Worm (Caenorhabditis elegans) whole organism, L3 larva: Measurements from ENCODE around the gene C16A3.2.

Source experiments
- R02D3.7 ChIP-seq: fragments of 150-350 bp; optimal IDR thresholded peaks from 2 replicates; lab custom pipeline; 2014; ENCODE audit warnings: missing biosample characterization, missing genetic modification characterization
- ZK546.5 ChIP-seq: sonication (generic microtip); optimal IDR thresholded peaks from 2 replicates; lab custom pipeline; 2017; ENCODE audit warnings: missing biosample characterization, missing genetic modification characterization
- aly-2 ChIP-seq: fragments of 150-350 bp; optimal IDR thresholded peaks from 2 replicates; lab custom pipeline; 2014; ENCODE audit warnings: missing biosample characterization, missing genetic modification characterization
- ama-1 ChIP-seq: fragments of 150-350 bp; optimal IDR thresholded peaks from 2 replicates; lab custom pipeline; 2018
- ceh-16 ChIP-seq: sonication (generic microtip); optimal IDR thresholded peaks from 2 replicates; lab custom pipeline; 2017; ENCODE audit warnings: missing biosample characterization, missing genetic modification characterization
- ceh-28 ChIP-seq: fragments of 150-350 bp; optimal IDR thresholded peaks from 2 replicates; lab custom pipeline; 2014; ENCODE audit warnings: missing biosample characterization, missing genetic modification reagents, missing genetic modification characterization
- ceh-82 ChIP-seq: fragments of 150-350 bp; optimal IDR thresholded peaks from 2 replicates; lab custom pipeline; 2014; ENCODE audit warnings: missing biosample characterization, missing genetic modification characterization
- ceh-9 ChIP-seq: sonication (generic microtip); optimal IDR thresholded peaks from 2 replicates; lab custom pipeline; 2018; ENCODE audit warnings: missing biosample characterization, missing genetic modification characterization
- daf-12 ChIP-seq: fragments of 150-350 bp; optimal IDR thresholded peaks from 2 replicates; lab custom pipeline; 2014; ENCODE audit warnings: missing biosample characterization, missing genetic modification reagents, missing genetic modification characterization
- egl-27 ChIP-seq: sonication (generic microtip); optimal IDR thresholded peaks from 4 replicates; lab custom pipeline; 2017; ENCODE audit warnings: missing biosample characterization, missing genetic modification reagents, missing genetic modification characterization
- egl-5 ChIP-seq: fragments of 150-350 bp; optimal IDR thresholded peaks from 2 replicates; lab custom pipeline; 2017; ENCODE audit warnings: missing biosample characterization, missing genetic modification reagents, missing genetic modification characterization, inconsistent platforms
- elt-1 ChIP-seq: fragments of 150-350 bp; optimal IDR thresholded peaks from 2 replicates; lab custom pipeline; 2014; ENCODE audit warnings: missing biosample characterization, missing genetic modification characterization
- elt-2 ChIP-seq: sonication (generic microtip); optimal IDR thresholded peaks from 2 replicates; lab custom pipeline; 2016; ENCODE audit warnings: missing genetic modification reagents, mild to moderate bottlenecking, missing genetic modification characterization, missing compliant biosample characterization
- elt-3 ChIP-seq, 3 experiments: fragments of 150-350 bp in 1 of 3; sonication (generic microtip) in 2 of 3; optimal IDR thresholded peaks; 2 replicates in 2 of 3; 4 replicates in 1 of 3; lab custom pipeline; 2014 to 2017; ENCODE audit warnings: missing biosample characterization in 3 of 3, missing genetic modification characterization in 3 of 3
- eor-1 ChIP-seq, 2 experiments: fragments of 150-350 bp; optimal IDR thresholded peaks; 2 replicates each; lab custom pipeline; 2014 to 2018; ENCODE audit warnings: missing biosample characterization in 2 of 2, missing genetic modification characterization in 2 of 2
- fkh-10 ChIP-seq: sonication (generic microtip); optimal IDR thresholded peaks from 2 replicates; lab custom pipeline; 2017; ENCODE audit warnings: missing biosample characterization, missing genetic modification reagents, missing genetic modification characterization
- fkh-2 ChIP-seq: fragments of 150-350 bp; optimal IDR thresholded peaks from 2 replicates; lab custom pipeline; 2014; ENCODE audit warnings: missing biosample characterization, missing genetic modification reagents, missing genetic modification characterization
- fos-1 ChIP-seq: fragments of 150-350 bp; optimal IDR thresholded peaks from 2 replicates; lab custom pipeline; 2014; ENCODE audit warnings: missing biosample characterization, missing genetic modification characterization
- hmg-11 ChIP-seq: sonication (generic microtip); optimal IDR thresholded peaks from 2 replicates; lab custom pipeline; 2016; ENCODE audit warnings: missing genetic modification characterization, missing compliant biosample characterization
- jun-1 ChIP-seq: fragments of 150-350 bp; optimal IDR thresholded peaks from 2 replicates; lab custom pipeline; 2014; ENCODE audit warnings: missing biosample characterization, missing genetic modification reagents, missing genetic modification characterization
- lin-15B ChIP-seq: fragments of 150-350 bp; optimal IDR thresholded peaks from 2 replicates; lab custom pipeline; 2014; ENCODE audit warnings: missing biosample characterization, missing genetic modification characterization
- lin-39 ChIP-seq: fragments of 150-350 bp; optimal IDR thresholded peaks from 2 replicates; lab custom pipeline; 2018; ENCODE audit warnings: missing biosample characterization, missing genetic modification reagents, missing genetic modification characterization
- lsy-12 ChIP-seq: sonication (generic microtip); optimal IDR thresholded peaks from 2 replicates; lab custom pipeline; 2016; ENCODE audit warnings: mild to moderate bottlenecking, missing genetic modification characterization, missing compliant biosample characterization
- mdl-1 ChIP-seq: fragments of 150-350 bp; optimal IDR thresholded peaks from 2 replicates; lab custom pipeline; 2014; ENCODE audit warnings: missing biosample characterization, missing genetic modification characterization
- mml-1 ChIP-seq: fragments of 150-350 bp; sonication (generic microtip); optimal IDR thresholded peaks from 3 replicates; lab custom pipeline; 2014; ENCODE audit warnings: missing biosample characterization, missing genetic modification characterization
- nfya-1 ChIP-seq: sonication (generic microtip); optimal IDR thresholded peaks from 2 replicates; lab custom pipeline; 2017; ENCODE audit warnings: missing genetic modification characterization, mild to moderate bottlenecking, missing compliant biosample characterization, antibody characterized with exemption, moderate library complexity; ENCODE audit not compliant: insufficient read depth
- nhr-11 ChIP-seq: fragments of 150-350 bp; optimal IDR thresholded peaks from 2 replicates; lab custom pipeline; 2014; ENCODE audit warnings: missing biosample characterization, missing genetic modification characterization
- nhr-12 ChIP-seq: fragments of 150-350 bp; optimal IDR thresholded peaks from 2 replicates; lab custom pipeline; 2014; ENCODE audit warnings: missing biosample characterization, missing genetic modification characterization
- nhr-23 ChIP-seq: fragments of 150-350 bp; optimal IDR thresholded peaks from 2 replicates; lab custom pipeline; 2014; ENCODE audit warnings: missing biosample characterization, missing genetic modification reagents, missing genetic modification characterization
- nhr-237 ChIP-seq: fragments of 150-350 bp; optimal IDR thresholded peaks from 2 replicates; lab custom pipeline; 2014; ENCODE audit warnings: missing biosample characterization, missing genetic modification characterization
- nhr-25 ChIP-seq: sonication (generic microtip); optimal IDR thresholded peaks from 2 replicates; lab custom pipeline; 2017; ENCODE audit warnings: missing biosample characterization, missing genetic modification characterization
- nhr-28 ChIP-seq: fragments of 150-350 bp; optimal IDR thresholded peaks from 2 replicates; lab custom pipeline; 2014; ENCODE audit warnings: missing biosample characterization, missing genetic modification characterization
- nhr-43 ChIP-seq: sonication (generic microtip); optimal IDR thresholded peaks from 2 replicates; lab custom pipeline; 2016; ENCODE audit warnings: mild to moderate bottlenecking, missing genetic modification characterization, missing compliant biosample characterization; ENCODE audit not compliant: poor library complexity, severe bottlenecking
- nhr-67 ChIP-seq: fragments of 150-350 bp; optimal IDR thresholded peaks from 2 replicates; lab custom pipeline; 2014; ENCODE audit warnings: missing biosample characterization, missing genetic modification characterization
- nhr-76 ChIP-seq: fragments of 150-350 bp; sonication (generic microtip); optimal IDR thresholded peaks from 5 replicates; lab custom pipeline; 2014; ENCODE audit warnings: missing biosample characterization, missing genetic modification characterization
- nhr-77 ChIP-seq: fragments of 150-350 bp; optimal IDR thresholded peaks from 2 replicates; lab custom pipeline; 2014; ENCODE audit warnings: missing biosample characterization, missing genetic modification characterization
- pha-4 ChIP-seq: fragments of 150-350 bp; optimal IDR thresholded peaks from 2 replicates; lab custom pipeline; 2014; ENCODE audit warnings: missing biosample characterization, missing genetic modification reagents, missing genetic modification characterization
- pqm-1 ChIP-seq: fragments of 150-350 bp; optimal IDR thresholded peaks from 2 replicates; lab custom pipeline; 2017; ENCODE audit warnings: missing biosample characterization, missing genetic modification characterization, inconsistent platforms
- sea-2 ChIP-seq: fragments of 150-350 bp; sonication (generic microtip); optimal IDR thresholded peaks from 4 replicates; lab custom pipeline; 2014; ENCODE audit warnings: missing biosample characterization, missing genetic modification reagents, missing genetic modification characterization
- skn-1 ChIP-seq: fragments of 150-350 bp; optimal IDR thresholded peaks from 2 replicates; lab custom pipeline; 2014; ENCODE audit warnings: missing biosample characterization, missing genetic modification characterization
- snpc-4 ChIP-seq: fragments of 150-350 bp; optimal IDR thresholded peaks from 2 replicates; lab custom pipeline; 2014; ENCODE audit warnings: missing biosample characterization, missing genetic modification characterization
- tbx-2 ChIP-seq: sonication (generic microtip); optimal IDR thresholded peaks from 2 replicates; lab custom pipeline; 2016; ENCODE audit warnings: mild to moderate bottlenecking, missing genetic modification characterization, missing compliant biosample characterization
- unc-39 ChIP-seq: sonication (generic microtip); optimal IDR thresholded peaks from 4 replicates; lab custom pipeline; 2017; ENCODE audit warnings: missing biosample characterization, missing genetic modification characterization
- unc-62 ChIP-seq: fragments of 150-350 bp; sonication (generic microtip); optimal IDR thresholded peaks from 4 replicates; lab custom pipeline; 2014; ENCODE audit warnings: missing biosample characterization, missing genetic modification reagents, missing genetic modification characterization
- zag-1 ChIP-seq: fragments of 150-350 bp; optimal IDR thresholded peaks from 2 replicates; lab custom pipeline; 2014; ENCODE audit warnings: missing biosample characterization, missing genetic modification characterization
- ztf-11 ChIP-seq: fragments of 150-350 bp; optimal IDR thresholded peaks from 2 replicates; lab custom pipeline; 2014; ENCODE audit warnings: missing biosample characterization, missing genetic modification characterization
- ztf-4 ChIP-seq: fragments of 150-350 bp; optimal IDR thresholded peaks from 2 replicates; lab custom pipeline; 2014; ENCODE audit warnings: missing biosample characterization, missing genetic modification characterization

C16A3.2 gene

ce11 chrIII:6419409-6419944, 29.8 kb downstream of the C16A3.2 start, which contains the start of gene atgl-1:
TSS of gene atgl-1 (minus strand) at chrIII:6419459.
- TF ChIP-seq snpc-4 (tag; lab: Kevin White, UChicago) (no peak), lin-39 (tag; lab: Kevin White, UChicago) (no peak), nhr-11 (tag; lab: Kevin White, UChicago) (no peak), ama-1 (lab: Kevin White, UChicago) (peak; percentile 17), nhr-25 (tag; lab: Kevin White, UChicago) (peak; percentile 24)

DNA sequence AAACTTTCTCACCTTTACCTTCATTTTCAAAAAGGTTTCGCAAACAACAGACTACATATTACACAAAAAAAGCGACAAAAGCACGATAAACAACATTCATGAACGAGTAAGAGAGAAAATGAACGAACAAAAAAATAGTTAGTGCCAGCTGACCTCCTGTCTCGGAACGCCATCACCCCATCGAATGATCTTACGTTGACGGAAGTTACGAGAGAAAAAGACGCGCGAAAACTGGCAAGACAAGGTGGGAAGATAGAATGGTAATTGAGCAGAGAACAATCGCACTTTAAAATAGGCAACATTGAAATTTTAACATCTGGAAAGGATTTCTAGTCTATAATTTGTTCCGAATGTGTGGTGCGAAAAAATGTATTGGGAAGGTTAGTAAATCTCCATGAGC, 30.6 kb downstream of the C16A3.2 start:
- TF ChIP-seq snpc-4 (tag; lab: Kevin White, UChicago) (peak; percentile 30), nhr-43 (peak; percentile 12), nhr-76 (no peak), pha-4 (peak; percentile 28), egl-5 (tag; lab: Kevin White, UChicago) (peak; percentile 32), elt-2 (tag; lab: Kevin White, UChicago) (no peak), nfya-1 (tag; lab: Kevin White, UChicago) (peak; percentile 10), ama-1 (lab: Kevin White, UChicago) (peak; percentile 42), nhr-25 (tag; lab: Kevin White, UChicago) (peak; percentile 61), nhr-23 (tag; lab: Kevin White, UChicago) (peak; percentile 34)

ce11 chrIII:6420995-6421404, 31.4 kb downstream of the C16A3.2 start:
- TF ChIP-seq unc-39 (tag; lab: Kevin White, UChicago): no peak
- TF ChIP-seq R02D3.7 (tag; lab: Kevin White, UChicago): peak; percentile 65
- TF ChIP-seq pha-4: peak; percentile 60
- peak in 2 of 3 experiments; percentile 19 to 34 for TF ChIP-seq elt-3 (tag; optimal IDR thresholded peaks at IDR 0.05; lab: Kevin White, UChicago)
- TF ChIP-seq tbx-2 (tag; lab: Kevin White, UChicago): peak; percentile 79
- TF ChIP-seq egl-27 (tag; lab: Kevin White, UChicago): peak; percentile 63
- peak; percentile 22 for TF ChIP-seq ceh-82 (tag; lab: Kevin White, UChicago)
- peak; percentile 66 for TF ChIP-seq hmg-11 (tag; lab: Kevin White, UChicago)
- TF ChIP-seq nhr-12 (tag; lab: Kevin White, UChicago): no peak
- TF ChIP-seq nhr-76: no peak
- TF ChIP-seq eor-1 (tag; optimal IDR thresholded peaks at IDR 0.05; lab: Kevin White, UChicago): peak in 1 of 2 experiments; percentile 21
- no peak for TF ChIP-seq fos-1 (tag; lab: Kevin White, UChicago)
- TF ChIP-seq snpc-4 (tag; lab: Kevin White, UChicago): peak; percentile 35
- peak; percentile 92 for TF ChIP-seq elt-2 (tag; lab: Kevin White, UChicago)
- TF ChIP-seq nhr-77 (tag; lab: Kevin White, UChicago): peak; percentile 30
- peak; percentile 30 for TF ChIP-seq nhr-11 (tag; lab: Kevin White, UChicago)
- no peak for TF ChIP-seq ztf-4 (tag; lab: Kevin White, UChicago)
- TF ChIP-seq nhr-23 (tag; lab: Kevin White, UChicago): peak; percentile 97
- TF ChIP-seq nhr-25 (tag; lab: Kevin White, UChicago): peak; percentile 92
- no peak for TF ChIP-seq ZK546.5 (tag; lab: Kevin White, UChicago)
- peak; percentile 53 for TF ChIP-seq unc-62 (GFP tag; lab: Kevin White, UChicago)
- TF ChIP-seq ceh-9 (tag; lab: Kevin White, UChicago): no peak
- no peak for TF ChIP-seq zag-1 (tag; lab: Kevin White, UChicago)
- peak; percentile 50 for TF ChIP-seq lin-15B (tag; lab: Kevin White, UChicago)
- TF ChIP-seq nfya-1 (tag; lab: Kevin White, UChicago): peak; percentile 78
- TF ChIP-seq ztf-11 (tag; lab: Kevin White, UChicago): no peak
- no peak for TF ChIP-seq nhr-67 (tag; lab: Kevin White, UChicago)
- peak; percentile 95 for TF ChIP-seq mdl-1
- TF ChIP-seq sea-2 (GFP tag; lab: Kevin White, UChicago): no peak
- peak; percentile 76 for TF ChIP-seq skn-1 (tag; lab: Kevin White, UChicago)
- TF ChIP-seq ama-1 (lab: Kevin White, UChicago): peak; percentile 75
- TF ChIP-seq fkh-10 (GFP tag; lab: Kevin White, UChicago): no peak
- no peak for TF ChIP-seq ceh-16
- peak; percentile 67 for TF ChIP-seq pqm-1 (tag; lab: Kevin White, UChicago)
- peak; percentile 88 for TF ChIP-seq lsy-12 (tag; lab: Kevin White, UChicago)
- peak; percentile 88 for TF ChIP-seq jun-1 (tag; lab: Kevin White, UChicago)
- TF ChIP-seq aly-2 (tag; lab: Kevin White, UChicago): no peak
- TF ChIP-seq fkh-2 (tag; lab: Kevin White, UChicago): no peak
- TF ChIP-seq nhr-28: no peak
- no peak for TF ChIP-seq egl-5 (tag; lab: Kevin White, UChicago)
- no peak for TF ChIP-seq mml-1 (tag; lab: Kevin White, UChicago)
- TF ChIP-seq daf-12 (tag; lab: Kevin White, UChicago): no peak
- TF ChIP-seq ceh-28 (tag; lab: Kevin White, UChicago): peak; percentile 68
- TF ChIP-seq nhr-43: peak; percentile 96
- no peak for TF ChIP-seq nhr-237
- TF ChIP-seq lin-39 (tag; lab: Kevin White, UChicago): peak; percentile 79
- peak; percentile 9 for TF ChIP-seq elt-1 (tag; lab: Kevin White, UChicago)
